Worm (Caenorhabditis elegans) whole organism, L4 larva: ENCODE measurements around the gene T28D6.6.

Source experiments
- F49E8.2 ChIP-seq: sonication (generic microtip); optimal IDR thresholded peaks from 2 replicates; lab custom pipeline; 2016; ENCODE audit warnings: missing compliant biosample characterization, mild to moderate bottlenecking, missing genetic modification characterization, borderline replicate concordance
- R02D3.7 ChIP-seq: fragments of 150-350 bp; sonication (generic microtip); optimal IDR thresholded peaks from 3 replicates; lab custom pipeline; 2014; ENCODE audit warnings: missing biosample characterization, missing genetic modification characterization
- T20F7.1 ChIP-seq: fragments of 200-800 bp; sonication (Bioruptor generic); optimal IDR thresholded peaks from 2 replicates; lab custom pipeline; 2018; ENCODE audit warnings: mild to moderate bottlenecking, missing genetic modification characterization, missing compliant biosample characterization
- ZK337.2 ChIP-seq: fragments of 200-800 bp; sonication (Bioruptor generic); IDR thresholded peaks from 2 replicates; pipeline ENCODE4 v1.3.6; 2022; ENCODE audit warnings: missing genetic modification reagents, missing genetic modification characterization, missing compliant biosample characterization
- aly-2 ChIP-seq: sonication (generic microtip); optimal IDR thresholded peaks from 2 replicates; lab custom pipeline; 2018; ENCODE audit warnings: missing biosample characterization, missing genetic modification characterization
- ama-1 ChIP-seq: fragments of 150-350 bp; optimal IDR thresholded peaks from 2 replicates; lab custom pipeline; 2014; ENCODE audit warnings: inconsistent platforms, mixed read lengths
- ceh-28 ChIP-seq: fragments of 150-350 bp; optimal IDR thresholded peaks from 2 replicates; lab custom pipeline; 2014; ENCODE audit warnings: missing biosample characterization, missing genetic modification reagents, missing genetic modification characterization
- ces-1 ChIP-seq: fragments of 150-350 bp; sonication (generic microtip); optimal IDR thresholded peaks from 4 replicates; lab custom pipeline; 2014; ENCODE audit warnings: missing biosample characterization, missing genetic modification reagents, missing genetic modification characterization
- cey-2 ChIP-seq: sonication (generic microtip); optimal IDR thresholded peaks from 3 replicates; lab custom pipeline; 2017; ENCODE audit warnings: missing genetic modification characterization, mild to moderate bottlenecking, missing compliant biosample characterization, antibody characterized with exemption, borderline replicate concordance; ENCODE audit not compliant: insufficient read depth
- daf-16 ChIP-seq, 3 experiments: sonication (generic microtip); optimal IDR thresholded peaks; 2 replicates each; lab custom pipeline; 2016 to 2017; ENCODE audit warnings: missing genetic modification characterization in 3 of 3, missing genetic modification reagents in 3 of 3, mild to moderate bottlenecking in 2 of 3, missing compliant biosample characterization in 2 of 3, missing biosample characterization in 1 of 3, moderate library complexity in 1 of 3
- dmd-6 ChIP-seq: fragments of 200-800 bp; sonication (Bioruptor generic); IDR thresholded peaks from 2 replicates; pipeline ENCODE4 v1.3.6; 2022; ENCODE audit warnings: missing genetic modification reagents, missing genetic modification characterization, missing compliant biosample characterization
- dmd-8 ChIP-seq: fragments of 200-800 bp; sonication (Bioruptor generic); IDR thresholded peaks from 2 replicates; pipeline ENCODE4 v1.3.6; 2022; ENCODE audit warnings: missing genetic modification characterization, missing compliant biosample characterization
- dmd-9 ChIP-seq: fragments of 200-800 bp; sonication (Bioruptor generic); IDR thresholded peaks from 2 replicates; pipeline ENCODE4 v1.3.6; 2022; ENCODE audit warnings: missing genetic modification reagents, missing genetic modification characterization, missing compliant biosample characterization
- duxl-1 ChIP-seq: sonication (generic microtip); optimal IDR thresholded peaks from 2 replicates; lab custom pipeline; 2016; ENCODE audit warnings: mild to moderate bottlenecking, missing genetic modification characterization, moderate library complexity, missing compliant biosample characterization; ENCODE audit not compliant: poor library complexity
- dve-1 ChIP-seq: sonication (generic microtip); optimal IDR thresholded peaks from 2 replicates; lab custom pipeline; 2017; ENCODE audit warnings: antibody characterized with exemption, mild to moderate bottlenecking, missing genetic modification characterization, missing compliant biosample characterization; ENCODE audit not compliant: insufficient read depth
- egl-43 ChIP-seq: fragments of 200-800 bp; sonication (Bioruptor generic); IDR thresholded peaks from 2 replicates; pipeline ENCODE4 v1.3.6; 2022; ENCODE audit warnings: missing genetic modification reagents, missing genetic modification characterization, missing compliant biosample characterization
- fos-1 ChIP-seq: fragments of 150-350 bp; optimal IDR thresholded peaks from 2 replicates; lab custom pipeline; 2014; ENCODE audit warnings: missing biosample characterization, missing genetic modification characterization
- gei-8 ChIP-seq: fragments of 200-800 bp; sonication (Bioruptor generic); optimal IDR thresholded peaks from 2 replicates; lab custom pipeline; 2018; ENCODE audit warnings: mild to moderate bottlenecking, missing genetic modification characterization, missing compliant biosample characterization
- hlh-11 ChIP-seq: fragments of 200-800 bp; sonication (Bioruptor generic); optimal IDR thresholded peaks from 2 replicates; lab custom pipeline; 2018; ENCODE audit warnings: mild to moderate bottlenecking, missing genetic modification characterization, missing compliant biosample characterization
- hlh-30 ChIP-seq: sonication (generic microtip); optimal IDR thresholded peaks from 2 replicates; lab custom pipeline; 2017; ENCODE audit warnings: antibody characterized with exemption, mild to moderate bottlenecking, missing genetic modification characterization, missing compliant biosample characterization; ENCODE audit not compliant: insufficient read depth
- hmg-1.1 ChIP-seq: fragments of 200-800 bp; sonication (Bioruptor generic); IDR thresholded peaks from 2 replicates; pipeline ENCODE4 v1.3.6; 2022; ENCODE audit warnings: missing genetic modification reagents, missing genetic modification characterization, missing compliant biosample characterization
- lim-7 ChIP-seq: fragments of 200-800 bp; sonication (Bioruptor generic); IDR thresholded peaks from 2 replicates; pipeline ENCODE4 v1.3.6; 2022; ENCODE audit warnings: missing genetic modification characterization, missing compliant biosample characterization
- lin-13 ChIP-seq: fragments of 150-350 bp; optimal IDR thresholded peaks from 2 replicates; lab custom pipeline; 2014; ENCODE audit warnings: missing biosample characterization, missing genetic modification reagents, missing genetic modification characterization
- lin-38 ChIP-seq: fragments of 200-800 bp; sonication (Bioruptor generic); IDR thresholded peaks from 2 replicates; pipeline ENCODE4 v1.3.6; 2022; ENCODE audit warnings: missing genetic modification reagents, missing genetic modification characterization, missing compliant biosample characterization
- lsy-2 ChIP-seq, 2 experiments: fragments of 150-350 bp in 1 of 2; sonication (generic microtip) in 1 of 2; optimal IDR thresholded peaks; 2 replicates each; lab custom pipeline; 2014 to 2017; ENCODE audit warnings: missing biosample characterization in 2 of 2, missing genetic modification characterization in 2 of 2
- madf-5 ChIP-seq, 2 experiments: fragments of 200-800 bp; sonication (Bioruptor generic); IDR thresholded peaks; 2 replicates each; pipeline ENCODE4 v1.3.6; 2022; ENCODE audit warnings: missing compliant biosample characterization in 2 of 2, missing genetic modification characterization in 2 of 2
- mes-2 ChIP-seq: sonication (generic microtip); optimal IDR thresholded peaks from 2 replicates; lab custom pipeline; 2016; ENCODE audit warnings: missing genotype, mild to moderate bottlenecking, missing genetic modification characterization, missing compliant biosample characterization; ENCODE audit not compliant: poor library complexity, severe bottlenecking
- mxl-3 ChIP-seq: fragments of 200-800 bp; sonication (Bioruptor generic); optimal IDR thresholded peaks from 2 replicates; lab custom pipeline; 2018; ENCODE audit warnings: mild to moderate bottlenecking, missing genetic modification characterization, missing compliant biosample characterization
- nhr-102 ChIP-seq: sonication (generic microtip); optimal IDR thresholded peaks from 2 replicates; lab custom pipeline; 2016; ENCODE audit warnings: mild to moderate bottlenecking, missing genetic modification characterization, moderate library complexity, missing compliant biosample characterization
- nhr-11 ChIP-seq: fragments of 150-350 bp; optimal IDR thresholded peaks from 2 replicates; lab custom pipeline; 2014; ENCODE audit warnings: missing biosample characterization, missing genetic modification characterization
- nhr-28 ChIP-seq: fragments of 150-350 bp; optimal IDR thresholded peaks from 2 replicates; lab custom pipeline; 2014; ENCODE audit warnings: missing biosample characterization, missing genetic modification characterization
- pqm-1 ChIP-seq: sonication (generic microtip); optimal IDR thresholded peaks from 2 replicates; lab custom pipeline; 2017; ENCODE audit warnings: missing biosample characterization, missing genetic modification characterization
- saeg-2 ChIP-seq: fragments of 200-800 bp; sonication (Bioruptor generic); IDR thresholded peaks from 2 replicates; pipeline ENCODE4 v1.3.6; 2022; ENCODE audit warnings: missing genetic modification reagents, missing genetic modification characterization, missing compliant biosample characterization
- set-16 ChIP-seq: fragments of 200-800 bp; sonication (Bioruptor generic); IDR thresholded peaks from 2 replicates; pipeline ENCODE4 v1.3.6; 2022; ENCODE audit warnings: missing genetic modification reagents, missing genetic modification characterization, missing compliant biosample characterization
- skn-1 ChIP-seq: fragments of 150-350 bp; optimal IDR thresholded peaks from 2 replicates; lab custom pipeline; 2014; ENCODE audit warnings: missing biosample characterization, missing genetic modification characterization
- spr-1 ChIP-seq: sonication (generic microtip); optimal IDR thresholded peaks from 2 replicates; lab custom pipeline; 2016; ENCODE audit warnings: mild to moderate bottlenecking, missing genetic modification characterization, missing compliant biosample characterization
- tag-97 ChIP-seq: fragments of 200-800 bp; sonication (Bioruptor generic); IDR thresholded peaks from 2 replicates; pipeline ENCODE4 v1.3.6; 2022; ENCODE audit warnings: missing genetic modification characterization, missing compliant biosample characterization
- unc-62 ChIP-seq, 3 experiments: fragments of 150-350 bp in 1 of 3; sonication (generic microtip); optimal IDR thresholded peaks in 2 of 3; peaks in 1 of 3; 1 replicate in 1 of 3; 2 replicates in 2 of 3; lab custom pipeline; 2014 to 2017; ENCODE audit warnings: missing biosample characterization in 3 of 3, missing genetic modification characterization in 3 of 3, missing genetic modification reagents in 3 of 3, missing genotype in 1 of 3
- vab-7 ChIP-seq: fragments of 200-800 bp; sonication (Bioruptor generic); IDR thresholded peaks from 2 replicates; pipeline ENCODE4 v1.3.6; 2022; ENCODE audit warnings: missing genetic modification reagents, missing genetic modification characterization, missing compliant biosample characterization
- zag-1 ChIP-seq: fragments of 150-350 bp; optimal IDR thresholded peaks from 2 replicates; lab custom pipeline; 2014; ENCODE audit warnings: missing biosample characterization, missing genetic modification characterization
- ztf-11 ChIP-seq: fragments of 150-350 bp; optimal IDR thresholded peaks from 2 replicates; lab custom pipeline; 2014; ENCODE audit warnings: missing biosample characterization, missing genetic modification characterization

Gene T28D6.6

ce11 chrIII:11352840-11353239 lies 9.9 kb upstream of the T28D6.6 start (continued):
- TF ChIP-seq saeg-2 = 0 out of 2 replicates have a peak, but pooled peaks have one; percentile 49
- peak; percentile 59; the same call in 1 of the 2 replicates for TF ChIP-seq hmg-1.1 (GFP tag; lab: Robert Waterston, UW)
- no peak for TF ChIP-seq nhr-102 (tag; lab: Kevin White, UChicago)
- peak; percentile 75 for TF ChIP-seq egl-43 (GFP tag; lab: Robert Waterston, UW)
- TF ChIP-seq nhr-28 = peak; percentile 2
- no peak for TF ChIP-seq fos-1
- TF ChIP-seq duxl-1 (tag; lab: Kevin White, UChicago) = no peak
- peak; percentile 19; the same call in 1 of the 2 replicates for TF ChIP-seq dmd-6 (GFP tag; lab: Robert Waterston, UW)
- TF ChIP-seq R02D3.7 (tag; lab: Kevin White, UChicago) = no peak
- peak; percentile 23 for TF ChIP-seq hlh-11 (tag; lab: Kevin White, UChicago)
- TF ChIP-seq set-16 (GFP tag; lab: Robert Waterston, UW) = no peak
- TF ChIP-seq mxl-3 = no peak
- TF ChIP-seq lim-7 (GFP tag; lab: Robert Waterston, UW) = peak; percentile 83
- peak; percentile 11 for TF ChIP-seq dve-1 (tag; lab: Kevin White, UChicago)
- peak; percentile 63; the same call in 1 of the 2 replicates for TF ChIP-seq vab-7 (GFP tag; lab: Robert Waterston, UW)
- no peak for TF ChIP-seq ztf-11 (tag; lab: Kevin White, UChicago)
- TF ChIP-seq tag-97 (GFP tag; lab: Robert Waterston, UW) = no peak
- peak in 1 of 2 experiments; percentile 24 for TF ChIP-seq lsy-2 (tag; optimal IDR thresholded peaks at IDR 0.05; lab: Kevin White, UChicago)
- TF ChIP-seq dmd-8 (GFP tag; lab: Robert Waterston, UW) = peak; percentile 79; the same call in 1 of the 2 replicates
- no peak for TF ChIP-seq zag-1 (tag; lab: Kevin White, UChicago)
- no peak for TF ChIP-seq ceh-28 (tag; lab: Kevin White, UChicago)
- peak; percentile 45 for TF ChIP-seq hlh-30
- TF ChIP-seq daf-16 (GFP tag; optimal IDR thresholded peaks at IDR 0.05; lab: Kevin White, UChicago) = peak; percentile 29 to 32
- peak; percentile 29 for TF ChIP-seq daf-16 (tag; optimal IDR thresholded peaks at IDR 0.05; lab: Kevin White, UChicago)
- no peak for TF ChIP-seq pqm-1 (tag; lab: Kevin White, UChicago)
- no peak for TF ChIP-seq T20F7.1 (GFP tag; lab: Kevin White, UChicago)
- TF ChIP-seq spr-1 = no peak
- TF ChIP-seq lin-38 = peak; percentile 59
- TF ChIP-seq ZK337.2 (GFP tag; lab: Robert Waterston, UW) = 0 out of 2 replicates have a peak, but pooled peaks have one; percentile 29
- TF ChIP-seq ama-1 (lab: Kevin White, UChicago) = no peak
- peak; percentile 22 for TF ChIP-seq nhr-11
- 0 out of 2 replicates have a peak, but pooled peaks have one; percentile 34 for TF ChIP-seq dmd-9 (GFP tag; lab: Robert Waterston, UW)
- peak in 1 of 2 experiments; percentile 57; a peak in 1 of 4 replicates for TF ChIP-seq madf-5 (GFP tag; IDR thresholded peaks at IDR 0.05; lab: Robert Waterston, UW)
- TF ChIP-seq lin-13 (GFP tag; lab: Kevin White, UChicago) = peak; percentile 43
- TF ChIP-seq ces-1 = no peak
- peak; percentile 21 for TF ChIP-seq gei-8 (GFP tag; lab: Kevin White, UChicago)
- TF ChIP-seq F49E8.2 (tag; lab: Kevin White, UChicago) = no peak
- no peak for TF ChIP-seq aly-2 (tag; lab: Kevin White, UChicago)

ce11 chrIII:11350107-11350826 lies 7.4 kb upstream of the T28D6.6 start:
- TF ChIP-seq mes-2 (tag; lab: Kevin White, UChicago) (no peak), daf-16 (GFP tag; optimal IDR thresholded peaks at IDR 0.05; lab: Kevin White, UChicago) (no peak), daf-16 (tag; optimal IDR thresholded peaks at IDR 0.05; lab: Kevin White, UChicago) (no peak), unc-62 (GFP tag; optimal IDR thresholded peaks at IDR 0.05 in 1 of 2; lab: Kevin White, UChicago) (peak in 1 of 2 experiments; percentile 29), unc-62 (tag; optimal IDR thresholded peaks at IDR 0.05; lab: Kevin White, UChicago) (no peak), duxl-1 (tag; lab: Kevin White, UChicago) (no peak), nhr-28 (peak; percentile 25), vab-7 (GFP tag; lab: Robert Waterston, UW) (no peak), skn-1 (tag; lab: Kevin White, UChicago) (no peak), ZK337.2 (GFP tag; lab: Robert Waterston, UW) (no peak), cey-2 (no peak), pqm-1 (tag; lab: Kevin White, UChicago) (peak; percentile 70)
